Worm (Caenorhabditis elegans): ENCODE measurements around the gene Y102E9.6.

- TF ChIP-seq nhr-28 (tag; optimal IDR thresholded peaks at IDR 0.05) (no peak), nhr-77 (tag; optimal IDR thresholded peaks at IDR 0.05) (no peak)
Observed at ce11 chrIII:6723089-6723488, 13.4 kb downstream of the Y102E9.6 start, which contains the start of gene F37A4.1.
